Fruit fly (Drosophila melanogaster): Measurements from ENCODE around the gene CG11837.

CG11837 gene

DNA sequence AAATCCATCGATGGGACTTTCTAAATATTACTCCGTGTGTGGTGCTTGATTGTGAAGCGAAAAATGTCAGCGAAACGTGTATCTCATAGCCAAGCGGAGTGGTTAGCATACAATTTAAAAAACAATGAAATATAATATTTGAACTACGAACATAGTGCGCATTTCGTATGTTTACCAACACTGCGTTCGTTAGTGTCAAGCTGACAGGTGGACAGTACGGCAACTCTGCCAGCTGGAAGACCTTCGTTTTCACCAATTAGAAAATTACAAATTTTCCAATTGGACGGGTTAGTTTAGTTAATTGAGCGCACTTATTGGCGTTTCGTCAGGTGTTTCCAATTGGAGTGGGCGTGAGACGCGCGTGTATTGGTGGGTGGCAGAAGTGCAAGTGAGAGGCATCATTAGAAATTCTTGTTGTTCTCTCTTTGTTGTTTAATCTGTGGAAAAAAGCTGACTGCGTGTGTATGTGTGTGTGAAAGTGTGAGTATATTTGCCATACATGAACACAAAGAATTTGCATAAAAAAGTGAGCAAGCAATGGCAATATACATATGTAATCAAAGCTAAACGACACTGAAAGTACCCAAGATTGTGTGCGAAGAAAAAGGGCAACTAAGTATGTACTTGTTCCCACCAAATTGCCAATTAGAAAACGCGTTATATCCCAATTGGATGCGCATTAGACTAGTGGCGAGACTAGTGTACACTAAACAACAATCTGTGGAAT, 9.4 kb upstream of the CG11837 start (continued):
- TF ChIP-seq CG1233 (GFP tag; optimal IDR thresholded peaks at IDR 0.05): peak; percentile 15
- no peak for TF ChIP-seq CG17912 (GFP tag; optimal IDR thresholded peaks at IDR 0.05)
- peak; percentile 78 for TF ChIP-seq ewg (GFP tag; optimal IDR thresholded peaks at IDR 0.05)
- TF ChIP-seq CG10267 (tag; optimal IDR thresholded peaks at IDR 0.05): peak; percentile 85
- TF ChIP-seq Med (GFP tag): peak; percentile 90
- peak; percentile 63 for TF ChIP-seq tin (GFP tag; optimal IDR thresholded peaks at IDR 0.05)
- no peak for TF ChIP-seq klu (GFP tag; IDR thresholded peaks at IDR 0.05)
- TF ChIP-seq MBD-R2 (GFP tag; IDR thresholded peaks at IDR 0.05): peak; percentile 36
- no peak for TF ChIP-seq so (GFP tag; IDR thresholded peaks at IDR 0.05)
- peak; percentile 11 for TF ChIP-seq CG13624 (GFP tag; optimal IDR thresholded peaks at IDR 0.05)
- no peak for TF ChIP-seq CG6175 (GFP tag; IDR thresholded peaks at IDR 0.05)
- no peak for TF ChIP-seq CG10979 (tag; optimal IDR thresholded peaks at IDR 0.05)
- TF ChIP-seq CG12769 (tag; optimal IDR thresholded peaks at IDR 0.05): peak; percentile 56
- TF ChIP-seq Xbp1 (GFP tag; optimal IDR thresholded peaks at IDR 0.05): peak; percentile 51
- no peak for TF ChIP-seq prd (optimal IDR thresholded peaks at IDR 0.05)
- 0 out of 3 replicates have a peak, but pooled peaks have one; percentile 17 for TF ChIP-seq prd (GFP tag; IDR thresholded peaks at IDR 0.05)
- TF ChIP-seq CG4360 (GFP tag; IDR thresholded peaks at IDR 0.05): no peak
- TF ChIP-seq gem (tag; optimal IDR thresholded peaks at IDR 0.05): peak; percentile 28
- TF ChIP-seq CG30431 (GFP tag; optimal IDR thresholded peaks at IDR 0.05): no peak
- no peak for TF ChIP-seq CG18262 (tag; optimal IDR thresholded peaks at IDR 0.05)
- TF ChIP-seq Sox102F (GFP tag; optimal IDR thresholded peaks at IDR 0.05): peak; percentile 37
- TF ChIP-seq Sry-δ (GFP tag; optimal IDR thresholded peaks at IDR 0.05): no peak
- peak; percentile 43 for TF ChIP-seq CG12659 (GFP tag; optimal IDR thresholded peaks at IDR 0.05)
- TF ChIP-seq chinmo (GFP tag; IDR thresholded peaks at IDR 0.05; ENCODE audit: partially characterized antibody): 0 out of 4 replicates have a peak, but pooled peaks have one; percentile 40
- peak; percentile 21 for TF ChIP-seq CG10209 (GFP tag; optimal IDR thresholded peaks at IDR 0.05)
- no peak for TF ChIP-seq gsb (GFP tag; IDR thresholded peaks at IDR 0.05)
- no peak for TF ChIP-seq Hand (GFP tag; optimal IDR thresholded peaks at IDR 0.05)
- no peak for TF ChIP-seq CG3281 (GFP tag; optimal IDR thresholded peaks at IDR 0.05)
- TF ChIP-seq H15 (GFP tag; IDR thresholded peaks at IDR 0.05): no peak

DNA sequence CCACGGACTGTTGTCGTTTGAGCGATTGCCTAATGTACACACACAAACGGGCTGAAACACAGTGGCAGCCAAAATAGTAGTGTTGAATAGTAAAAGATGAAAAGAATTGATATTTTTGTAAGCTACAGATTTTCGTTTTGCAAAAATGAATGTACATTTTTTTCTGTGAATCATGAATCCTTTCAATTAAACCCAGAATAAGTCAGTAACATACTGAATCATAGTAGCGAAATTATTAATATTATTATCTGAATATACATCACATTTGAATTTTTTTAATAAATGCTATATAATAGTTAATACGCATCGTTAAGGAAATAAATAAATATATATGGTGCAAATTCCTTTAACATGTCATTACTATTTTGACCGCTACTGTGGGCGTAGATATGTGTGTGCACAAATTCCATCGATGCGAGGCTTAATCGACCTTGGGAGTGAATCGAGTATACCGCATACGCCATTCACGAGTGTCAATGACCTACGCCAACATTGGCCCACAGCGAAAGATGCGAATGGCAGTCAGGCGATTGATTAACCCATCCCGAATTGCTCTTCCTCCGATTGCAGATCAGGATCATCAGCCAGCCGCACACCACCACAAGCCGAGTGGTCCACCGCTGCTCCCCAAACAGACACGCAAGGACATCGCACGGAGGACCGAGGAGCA, 8.6 kb upstream of the CG11837 start:
- TF ChIP-seq CG18619 (GFP tag; optimal IDR thresholded peaks at IDR 0.05) (peak; percentile 59), bsh (GFP tag; optimal IDR thresholded peaks at IDR 0.05) (peak; percentile 46 to 59), CG13775 (GFP tag; optimal IDR thresholded peaks at IDR 0.05) (peak; percentile 51), luna (GFP tag; optimal IDR thresholded peaks at IDR 0.05) (no peak), CG4820 (GFP tag; optimal IDR thresholded peaks at IDR 0.05) (peak; percentile 58), tll (GFP tag; optimal IDR thresholded peaks at IDR 0.05) (no peak), CG3163 (GFP tag; optimal IDR thresholded peaks at IDR 0.05) (no peak), Dip3 (GFP tag; optimal IDR thresholded peaks at IDR 0.05) (peak; percentile 7), Meics (GFP tag; optimal IDR thresholded peaks at IDR 0.05) (peak; percentile 78), zfh2 (GFP tag; optimal IDR thresholded peaks at IDR 0.05) (no peak), pan (optimal IDR thresholded peaks at IDR 0.05) (no peak), pan (GFP tag; optimal IDR thresholded peaks at IDR 0.05 in 1 of 2, IDR thresholded peaks at IDR 0.05 in 1 of 2) (peak in 1 of 2 experiments; percentile 44), toy (GFP tag; IDR thresholded peaks at IDR 0.05) (0 out of 2 replicates have a peak, but pooled peaks have one; percentile 9), tin (GFP tag; optimal IDR thresholded peaks at IDR 0.05) (peak; percentile 43), ranshi (GFP tag; IDR thresholded peaks at IDR 0.05) (0 out of 2 replicates have a peak, but pooled peaks have one; percentile 11), C15 (GFP tag; IDR thresholded peaks at IDR 0.05) (no peak), dimm (GFP tag; IDR thresholded peaks at IDR 0.05) (no peak), unc-4 (GFP tag; IDR thresholded peaks at IDR 0.05; ENCODE audit: partially characterized antibody) (no peak), ase (GFP tag; IDR thresholded peaks at IDR 0.05) (no peak), D (optimal IDR thresholded peaks at IDR 0.05) (no peak), D (GFP tag; optimal IDR thresholded peaks at IDR 0.05) (peak; percentile 45), CG10267 (tag; optimal IDR thresholded peaks at IDR 0.05) (peak; percentile 59)

All from whole organism, embryonic.